Worm (Caenorhabditis elegans) whole organism, L1 larva: ENCODE measurements around the gene srlf-33.

Experiments
- C04F5.9 ChIP-seq: sonication (generic microtip); optimal IDR thresholded peaks from 2 replicates; lab custom pipeline; 2016; ENCODE audit warnings: missing genetic modification characterization, missing compliant biosample characterization
- C16A3.4 ChIP-seq: fragments of 150-350 bp; optimal IDR thresholded peaks from 2 replicates; lab custom pipeline; 2014; ENCODE audit warnings: missing biosample characterization, missing genetic modification characterization
- C34B4.2 ChIP-seq: sonication (generic microtip); optimal IDR thresholded peaks from 2 replicates; lab custom pipeline; 2017; ENCODE audit warnings: mild to moderate bottlenecking, missing genetic modification characterization, missing compliant biosample characterization
- F16B12.6 ChIP-seq: fragments of 150-350 bp; optimal IDR thresholded peaks from 2 replicates; lab custom pipeline; 2014; ENCODE audit warnings: missing biosample characterization, missing genetic modification characterization
- ama-1 ChIP-seq: fragments of 150-350 bp; optimal IDR thresholded peaks from 2 replicates; lab custom pipeline; 2014
- blmp-1 ChIP-seq: fragments of 150-350 bp; optimal IDR thresholded peaks from 2 replicates; lab custom pipeline; 2014; ENCODE audit warnings: missing biosample characterization, missing genetic modification characterization
- ceh-63 ChIP-seq: fragments of 200-800 bp; sonication (Bioruptor generic); optimal IDR thresholded peaks from 2 replicates; lab custom pipeline; 2018; ENCODE audit warnings: mild to moderate bottlenecking, missing genetic modification characterization, missing compliant biosample characterization
- ceh-82 ChIP-seq, 3 experiments: fragments of 150-350 bp in 1 of 3; sonication (generic microtip) in 2 of 3; optimal IDR thresholded peaks; 2 replicates each; lab custom pipeline; 2014 to 2017; ENCODE audit warnings: missing biosample characterization in 3 of 3, missing genetic modification characterization in 3 of 3
- ceh-88 ChIP-seq: fragments of 200-800 bp; sonication (Bioruptor generic); IDR thresholded peaks from 2 replicates; pipeline ENCODE4 v1.3.6; 2022; ENCODE audit warnings: missing genetic modification characterization, missing compliant biosample characterization
- ces-1 ChIP-seq: fragments of 150-350 bp; optimal IDR thresholded peaks from 2 replicates; lab custom pipeline; 2014; ENCODE audit warnings: missing biosample characterization, missing genetic modification reagents, missing genetic modification characterization
- dpl-1 ChIP-seq, 3 experiments: fragments of 150-350 bp in 2 of 3; sonication (generic microtip) in 1 of 3; optimal IDR thresholded peaks; 2 replicates each; lab custom pipeline; 2014 to 2017; ENCODE audit warnings: missing biosample characterization in 3 of 3, missing genetic modification characterization in 3 of 3, missing genetic modification reagents in 3 of 3
- dsc-1 ChIP-seq: sonication (generic microtip); optimal IDR thresholded peaks from 2 replicates; lab custom pipeline; 2016; ENCODE audit warnings: mild to moderate bottlenecking, missing genetic modification characterization, missing compliant biosample characterization
- efl-3 ChIP-seq: fragments of 200-800 bp; sonication (Bioruptor generic); optimal IDR thresholded peaks from 2 replicates; lab custom pipeline; 2018; ENCODE audit warnings: mild to moderate bottlenecking, missing genetic modification characterization, missing compliant biosample characterization
- elt-2 ChIP-seq: sonication (generic microtip); optimal IDR thresholded peaks from 2 replicates; lab custom pipeline; 2016; ENCODE audit warnings: missing genetic modification characterization, mild to moderate bottlenecking, inconsistent platforms, missing compliant biosample characterization, missing genetic modification reagents
- elt-3 ChIP-seq, 6 experiments: fragments of 150-350 bp in 1 of 6; sonication (generic microtip); optimal IDR thresholded peaks; 2 replicates each; lab custom pipeline; 2017 to 2018; ENCODE audit warnings: missing biosample characterization in 6 of 6, missing genetic modification characterization in 6 of 6, inconsistent platforms in 1 of 6
- ets-5 ChIP-seq: fragments of 200-800 bp; sonication (Bioruptor generic); IDR thresholded peaks from 2 replicates; pipeline ENCODE4 v1.3.6; 2022; ENCODE audit warnings: missing genetic modification characterization, missing compliant biosample characterization
- fkh-10 ChIP-seq: sonication (generic microtip); optimal IDR thresholded peaks from 2 replicates; lab custom pipeline; 2017; ENCODE audit warnings: missing biosample characterization, missing genetic modification reagents, missing genetic modification characterization
- fkh-4 ChIP-seq: sonication (generic microtip); optimal IDR thresholded peaks from 2 replicates; lab custom pipeline; 2016; ENCODE audit warnings: missing compliant biosample characterization, missing genetic modification characterization, borderline replicate concordance
- fkh-8 ChIP-seq: sonication (generic microtip); optimal IDR thresholded peaks from 2 replicates; lab custom pipeline; 2016; ENCODE audit warnings: mild to moderate bottlenecking, missing genetic modification characterization, missing compliant biosample characterization
- fos-1 ChIP-seq: fragments of 150-350 bp; optimal IDR thresholded peaks from 2 replicates; lab custom pipeline; 2014; ENCODE audit warnings: missing biosample characterization, missing genetic modification characterization
- hlh-4 ChIP-seq: sonication (generic microtip); optimal IDR thresholded peaks from 2 replicates; lab custom pipeline; 2016; ENCODE audit warnings: mild to moderate bottlenecking, missing genetic modification characterization, missing compliant biosample characterization
- irx-1 ChIP-seq: sonication (generic microtip); optimal IDR thresholded peaks from 2 replicates; lab custom pipeline; 2016; ENCODE audit warnings: missing genetic modification characterization, missing compliant biosample characterization
- isw-1 ChIP-seq: fragments of 200-800 bp; sonication (Bioruptor generic); IDR thresholded peaks from 2 replicates; pipeline ENCODE4 v1.3.6; 2022; ENCODE audit warnings: missing genetic modification characterization, missing compliant biosample characterization
- jun-1 ChIP-seq: fragments of 150-350 bp; optimal IDR thresholded peaks from 2 replicates; lab custom pipeline; 2014; ENCODE audit warnings: missing biosample characterization, missing genetic modification reagents, missing genetic modification characterization
- lin-13 ChIP-seq: fragments of 150-350 bp; optimal IDR thresholded peaks from 2 replicates; lab custom pipeline; 2014; ENCODE audit warnings: missing biosample characterization, missing genetic modification reagents, missing genetic modification characterization
- lin-14 ChIP-seq: fragments of 200-800 bp; sonication (Bioruptor generic); optimal IDR thresholded peaks from 2 replicates; lab custom pipeline; 2018; ENCODE audit warnings: mild to moderate bottlenecking, missing genetic modification characterization, moderate library complexity, missing compliant biosample characterization
- lin-15B ChIP-seq: fragments of 150-350 bp; sonication (generic microtip); optimal IDR thresholded peaks from 3 replicates; lab custom pipeline; 2014; ENCODE audit warnings: missing biosample characterization, missing genetic modification characterization
- lin-35 ChIP-seq, 2 experiments: fragments of 150-350 bp; optimal IDR thresholded peaks; 2 replicates each; lab custom pipeline; 2014; ENCODE audit warnings: missing biosample characterization in 2 of 2, missing genetic modification characterization in 2 of 2, missing genetic modification reagents in 2 of 2
- mab-9 ChIP-seq: fragments of 200-800 bp; sonication (Bioruptor generic); IDR thresholded peaks from 2 replicates; pipeline ENCODE4 v1.3.6; 2022; ENCODE audit warnings: missing genetic modification reagents, missing genetic modification characterization, missing compliant biosample characterization
- mdl-1 ChIP-seq, 2 experiments: fragments of 150-350 bp; optimal IDR thresholded peaks; 2 replicates each; lab custom pipeline; 2014 to 2017; ENCODE audit warnings: missing biosample characterization in 2 of 2, missing genetic modification characterization in 2 of 2, inconsistent platforms in 1 of 2
- mef-2 ChIP-seq: fragments of 150-350 bp; optimal IDR thresholded peaks from 2 replicates; lab custom pipeline; 2014; ENCODE audit warnings: missing biosample characterization, missing genetic modification characterization
- mep-1 ChIP-seq: fragments of 150-350 bp; optimal IDR thresholded peaks from 2 replicates; lab custom pipeline; 2014; ENCODE audit warnings: missing biosample characterization, missing genetic modification characterization
- nhr-12 ChIP-seq: sonication (generic microtip); optimal IDR thresholded peaks from 2 replicates; lab custom pipeline; 2017; ENCODE audit warnings: missing biosample characterization, missing genetic modification characterization
- nhr-20 ChIP-seq: sonication (generic microtip); optimal IDR thresholded peaks from 2 replicates; lab custom pipeline; 2016; ENCODE audit warnings: mild to moderate bottlenecking, missing genetic modification characterization, missing compliant biosample characterization
- nhr-237 ChIP-seq: fragments of 150-350 bp; optimal IDR thresholded peaks from 2 replicates; lab custom pipeline; 2014; ENCODE audit warnings: missing biosample characterization, missing genetic modification characterization
- nhr-47 ChIP-seq: sonication (generic microtip); optimal IDR thresholded peaks from 2 replicates; lab custom pipeline; 2016; ENCODE audit warnings: mild to moderate bottlenecking, missing genetic modification characterization, moderate library complexity, missing compliant biosample characterization
- nhr-71 ChIP-seq: sonication (generic microtip); optimal IDR thresholded peaks from 2 replicates; lab custom pipeline; 2016; ENCODE audit warnings: mild to moderate bottlenecking, missing genetic modification characterization, moderate library complexity, missing compliant biosample characterization
- nhr-85 ChIP-seq: sonication (generic microtip); peaks from one replicate; lab custom pipeline; 2016; ENCODE audit warnings: missing genetic modification characterization, inconsistent platforms, missing compliant biosample characterization
- pag-3 ChIP-seq: sonication (generic microtip); optimal IDR thresholded peaks from 2 replicates; lab custom pipeline; 2017; ENCODE audit warnings: missing genetic modification characterization, mild to moderate bottlenecking, missing compliant biosample characterization, antibody characterized with exemption, borderline replicate concordance; ENCODE audit not compliant: insufficient read depth
- pax-3 ChIP-seq: fragments of 200-800 bp; sonication (Bioruptor generic); optimal IDR thresholded peaks from 2 replicates; lab custom pipeline; 2018; ENCODE audit warnings: mild to moderate bottlenecking, missing genetic modification characterization, moderate library complexity, missing compliant biosample characterization
- snu-23 ChIP-seq: sonication (generic microtip); optimal IDR thresholded peaks from 2 replicates; lab custom pipeline; 2016; ENCODE audit warnings: missing genetic modification characterization, missing compliant biosample characterization
- sptf-1 ChIP-seq: fragments of 150-350 bp; optimal IDR thresholded peaks from 2 replicates; lab custom pipeline; 2014; ENCODE audit warnings: missing biosample characterization, missing genetic modification characterization
- swsn-7 ChIP-seq: sonication (generic microtip); optimal IDR thresholded peaks from 2 replicates; lab custom pipeline; 2016; ENCODE audit warnings: missing genetic modification characterization, missing compliant biosample characterization
- unc-130 ChIP-seq: fragments of 150-350 bp; optimal IDR thresholded peaks from 2 replicates; lab custom pipeline; 2017; ENCODE audit warnings: missing biosample characterization, missing genetic modification characterization, inconsistent platforms
- unc-62 ChIP-seq: fragments of 150-350 bp; optimal IDR thresholded peaks from 2 replicates; lab custom pipeline; 2014; ENCODE audit warnings: missing biosample characterization, missing genetic modification reagents, missing genetic modification characterization
- ztf-11 ChIP-seq, 2 experiments: sonication (generic microtip); optimal IDR thresholded peaks; 2 replicates each; lab custom pipeline; 2016 to 2017; ENCODE audit warnings: missing genetic modification characterization in 2 of 2, missing biosample characterization in 1 of 2, missing compliant biosample characterization in 1 of 2

The srlf-33 gene

ce11 chrIV:11917886-11918285 is 7.4 kb downstream of the srlf-33 start:
- TF ChIP-seq elt-2 (tag; lab: Kevin White, UChicago), result peak; percentile 51
- no peak for TF ChIP-seq dpl-1 (GFP tag; optimal IDR thresholded peaks at IDR 0.05; lab: Kevin White, UChicago)

DNA sequence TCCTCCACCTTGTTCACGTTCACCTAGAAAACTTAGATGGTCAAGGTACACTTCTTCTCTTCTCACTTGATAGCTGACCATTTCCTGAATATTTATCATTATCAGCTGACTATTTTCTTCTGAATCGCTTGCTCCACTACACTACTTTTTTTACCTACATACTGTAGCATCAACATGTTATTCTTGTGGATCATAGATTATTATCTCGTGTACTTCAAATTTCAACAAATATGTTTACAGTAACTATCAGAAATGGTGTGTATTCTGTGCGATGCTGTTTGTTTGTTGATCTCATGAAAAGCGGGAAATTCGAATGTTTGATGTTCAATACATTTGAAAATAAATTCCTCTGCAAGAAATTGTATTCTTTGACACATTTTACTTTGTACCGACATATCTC is 8.3 kb downstream of the srlf-33 start, which contains the start of gene ZK822.10:
Gene ZK822.10, plus strand, starts transcription at position 231 of the 400 bp plus-strand sequence.
- no peak for TF ChIP-seq ets-5 (GFP tag; lab: Robert Waterston, UW)
- TF ChIP-seq nhr-85, result peak; percentile 55
- TF ChIP-seq fkh-8 (tag; lab: Kevin White, UChicago), result no peak
- peak; percentile 28 for TF ChIP-seq nhr-71 (tag; lab: Kevin White, UChicago)
- TF ChIP-seq pax-3 (tag; lab: Kevin White, UChicago), result no peak
- TF ChIP-seq dsc-1 (tag; lab: Kevin White, UChicago), result no peak
- no peak for TF ChIP-seq sptf-1 (tag; lab: Kevin White, UChicago)
- TF ChIP-seq unc-130 (tag; lab: Kevin White, UChicago), result no peak
- TF ChIP-seq nhr-20 (tag; lab: Kevin White, UChicago), result peak; percentile 35
- TF ChIP-seq ceh-88 (GFP tag; lab: Robert Waterston, UW), result no peak
- no peak for TF ChIP-seq ama-1
- no peak for TF ChIP-seq ceh-82 (tag; optimal IDR thresholded peaks at IDR 0.05; lab: Kevin White, UChicago)
- TF ChIP-seq C16A3.4 (tag; lab: Kevin White, UChicago), result peak; percentile 9
- TF ChIP-seq fkh-10, result no peak
- TF ChIP-seq elt-2 (tag; lab: Kevin White, UChicago), result peak; percentile 61
- no peak for TF ChIP-seq irx-1 (tag; lab: Kevin White, UChicago)

- TF ChIP-seq elt-2 (tag; lab: Kevin White, UChicago) (peak; percentile 48), fkh-4 (tag; lab: Kevin White, UChicago) (no peak), mef-2 (tag; lab: Kevin White, UChicago) (no peak), ztf-11 (tag; optimal IDR thresholded peaks at IDR 0.05; lab: Kevin White, UChicago) (no peak), lin-15B (tag; lab: Kevin White, UChicago) (no peak), hlh-4 (tag; lab: Kevin White, UChicago) (no peak), blmp-1 (tag; lab: Kevin White, UChicago) (no peak), swsn-7 (tag; lab: Kevin White, UChicago) (no peak), pag-3 (tag; lab: Kevin White, UChicago) (no peak), dsc-1 (tag; lab: Kevin White, UChicago) (no peak), elt-3 (tag; optimal IDR thresholded peaks at IDR 0.05; lab: Kevin White, UChicago) (peak in 2 of 6 experiments; percentile 9 to 25), nhr-237 (tag; lab: Kevin White, UChicago) (no peak), efl-3 (GFP tag; lab: Kevin White, UChicago) (no peak), ets-5 (GFP tag; lab: Robert Waterston, UW) (no peak), mdl-1 (tag; optimal IDR thresholded peaks at IDR 0.05; lab: Kevin White, UChicago) (no peak), nhr-85 (peak; percentile 75), nhr-12 (tag; lab: Kevin White, UChicago) (no peak), lin-14 (GFP tag; lab: Kevin White, UChicago) (peak; percentile 6), ceh-82 (tag; optimal IDR thresholded peaks at IDR 0.05; lab: Kevin White, UChicago) (no peak), isw-1 (GFP tag; lab: Robert Waterston, UW) (no peak), fos-1 (tag; lab: Kevin White, UChicago) (no peak), dpl-1 (GFP tag; optimal IDR thresholded peaks at IDR 0.05; lab: Kevin White, UChicago) (no peak), pax-3 (tag; lab: Kevin White, UChicago) (no peak), mab-9 (no peak), F16B12.6 (tag; lab: Kevin White, UChicago) (no peak), mep-1 (tag; lab: Kevin White, UChicago) (peak; percentile 14), irx-1 (tag; lab: Kevin White, UChicago) (no peak), lin-35 (GFP tag; optimal IDR thresholded peaks at IDR 0.05; lab: Kevin White, UChicago) (peak in 1 of 2 experiments; percentile 50), lin-13 (GFP tag; lab: Kevin White, UChicago) (no peak), snu-23 (GFP tag; lab: Kevin White, UChicago) (peak; percentile 38), nhr-71 (tag; lab: Kevin White, UChicago) (peak; percentile 32), jun-1 (tag; lab: Kevin White, UChicago) (no peak), ceh-63 (GFP tag; lab: Kevin White, UChicago) (no peak), nhr-47 (tag; lab: Kevin White, UChicago) (no peak), ces-1 (GFP tag; lab: Kevin White, UChicago) (no peak), C04F5.9 (tag; lab: Kevin White, UChicago) (no peak), C34B4.2 (tag; lab: Kevin White, UChicago) (no peak), nhr-20 (tag; lab: Kevin White, UChicago) (peak; percentile 38), unc-62 (no peak), sptf-1 (tag; lab: Kevin White, UChicago) (no peak)
Observed at ce11 chrIV:11915768-11916453, 9.3 kb downstream of the srlf-33 start, which contains the start of gene ZK822.9. Gene ZK822.9 (plus strand): TSS chrIV:11915947.
